Worm (Caenorhabditis elegans) whole organism, L3 larva: ENCODE data around the gene cyp-29A4.

Experiments used
- aly-2 ChIP-seq: fragments of 150-350 bp; optimal IDR thresholded peaks from 2 replicates; lab custom pipeline; 2014; ENCODE audit warnings: missing biosample characterization, missing genetic modification characterization
- ama-1 ChIP-seq: fragments of 150-350 bp; optimal IDR thresholded peaks from 2 replicates; lab custom pipeline; 2018
- ceh-28 ChIP-seq: fragments of 150-350 bp; optimal IDR thresholded peaks from 2 replicates; lab custom pipeline; 2014; ENCODE audit warnings: missing biosample characterization, missing genetic modification reagents, missing genetic modification characterization
- ceh-82 ChIP-seq: fragments of 150-350 bp; optimal IDR thresholded peaks from 2 replicates; lab custom pipeline; 2014; ENCODE audit warnings: missing biosample characterization, missing genetic modification characterization
- daf-12 ChIP-seq: fragments of 150-350 bp; optimal IDR thresholded peaks from 2 replicates; lab custom pipeline; 2014; ENCODE audit warnings: missing biosample characterization, missing genetic modification reagents, missing genetic modification characterization
- egl-5 ChIP-seq: fragments of 150-350 bp; optimal IDR thresholded peaks from 2 replicates; lab custom pipeline; 2017; ENCODE audit warnings: missing biosample characterization, missing genetic modification reagents, missing genetic modification characterization, inconsistent platforms
- elt-1 ChIP-seq: fragments of 150-350 bp; optimal IDR thresholded peaks from 2 replicates; lab custom pipeline; 2014; ENCODE audit warnings: missing biosample characterization, missing genetic modification characterization
- elt-2 ChIP-seq: sonication (generic microtip); optimal IDR thresholded peaks from 2 replicates; lab custom pipeline; 2016; ENCODE audit warnings: missing genetic modification reagents, mild to moderate bottlenecking, missing genetic modification characterization, missing compliant biosample characterization
- elt-3 ChIP-seq, 3 experiments: fragments of 150-350 bp in 1 of 3; sonication (generic microtip) in 2 of 3; optimal IDR thresholded peaks; 2 replicates in 2 of 3; 4 replicates in 1 of 3; lab custom pipeline; 2014 to 2017; ENCODE audit warnings: missing biosample characterization in 3 of 3, missing genetic modification characterization in 3 of 3
- fkh-10 ChIP-seq: sonication (generic microtip); optimal IDR thresholded peaks from 2 replicates; lab custom pipeline; 2017; ENCODE audit warnings: missing biosample characterization, missing genetic modification reagents, missing genetic modification characterization
- fkh-2 ChIP-seq: fragments of 150-350 bp; optimal IDR thresholded peaks from 2 replicates; lab custom pipeline; 2014; ENCODE audit warnings: missing biosample characterization, missing genetic modification reagents, missing genetic modification characterization
- fos-1 ChIP-seq: fragments of 150-350 bp; optimal IDR thresholded peaks from 2 replicates; lab custom pipeline; 2014; ENCODE audit warnings: missing biosample characterization, missing genetic modification characterization
- hmg-11 ChIP-seq: sonication (generic microtip); optimal IDR thresholded peaks from 2 replicates; lab custom pipeline; 2016; ENCODE audit warnings: missing genetic modification characterization, missing compliant biosample characterization
- jun-1 ChIP-seq: fragments of 150-350 bp; optimal IDR thresholded peaks from 2 replicates; lab custom pipeline; 2014; ENCODE audit warnings: missing biosample characterization, missing genetic modification reagents, missing genetic modification characterization
- lsy-12 ChIP-seq: sonication (generic microtip); optimal IDR thresholded peaks from 2 replicates; lab custom pipeline; 2016; ENCODE audit warnings: mild to moderate bottlenecking, missing genetic modification characterization, missing compliant biosample characterization
- mdl-1 ChIP-seq: fragments of 150-350 bp; optimal IDR thresholded peaks from 2 replicates; lab custom pipeline; 2014; ENCODE audit warnings: missing biosample characterization, missing genetic modification characterization
- mml-1 ChIP-seq: fragments of 150-350 bp; sonication (generic microtip); optimal IDR thresholded peaks from 3 replicates; lab custom pipeline; 2014; ENCODE audit warnings: missing biosample characterization, missing genetic modification characterization
- nfya-1 ChIP-seq: sonication (generic microtip); optimal IDR thresholded peaks from 2 replicates; lab custom pipeline; 2017; ENCODE audit warnings: missing genetic modification characterization, mild to moderate bottlenecking, missing compliant biosample characterization, antibody characterized with exemption, moderate library complexity; ENCODE audit not compliant: insufficient read depth
- nhr-11 ChIP-seq: fragments of 150-350 bp; optimal IDR thresholded peaks from 2 replicates; lab custom pipeline; 2014; ENCODE audit warnings: missing biosample characterization, missing genetic modification characterization
- nhr-12 ChIP-seq: fragments of 150-350 bp; optimal IDR thresholded peaks from 2 replicates; lab custom pipeline; 2014; ENCODE audit warnings: missing biosample characterization, missing genetic modification characterization
- nhr-237 ChIP-seq: fragments of 150-350 bp; optimal IDR thresholded peaks from 2 replicates; lab custom pipeline; 2014; ENCODE audit warnings: missing biosample characterization, missing genetic modification characterization
- nhr-25 ChIP-seq: sonication (generic microtip); optimal IDR thresholded peaks from 2 replicates; lab custom pipeline; 2017; ENCODE audit warnings: missing biosample characterization, missing genetic modification characterization
- nhr-28 ChIP-seq: fragments of 150-350 bp; optimal IDR thresholded peaks from 2 replicates; lab custom pipeline; 2014; ENCODE audit warnings: missing biosample characterization, missing genetic modification characterization
- nhr-43 ChIP-seq: sonication (generic microtip); optimal IDR thresholded peaks from 2 replicates; lab custom pipeline; 2016; ENCODE audit warnings: mild to moderate bottlenecking, missing genetic modification characterization, missing compliant biosample characterization; ENCODE audit not compliant: poor library complexity, severe bottlenecking
- nhr-76 ChIP-seq: fragments of 150-350 bp; sonication (generic microtip); optimal IDR thresholded peaks from 5 replicates; lab custom pipeline; 2014; ENCODE audit warnings: missing biosample characterization, missing genetic modification characterization
- tbx-2 ChIP-seq: sonication (generic microtip); optimal IDR thresholded peaks from 2 replicates; lab custom pipeline; 2016; ENCODE audit warnings: mild to moderate bottlenecking, missing genetic modification characterization, missing compliant biosample characterization
- unc-62 ChIP-seq: fragments of 150-350 bp; sonication (generic microtip); optimal IDR thresholded peaks from 4 replicates; lab custom pipeline; 2014; ENCODE audit warnings: missing biosample characterization, missing genetic modification reagents, missing genetic modification characterization
- zag-1 ChIP-seq: fragments of 150-350 bp; optimal IDR thresholded peaks from 2 replicates; lab custom pipeline; 2014; ENCODE audit warnings: missing biosample characterization, missing genetic modification characterization
- ztf-11 ChIP-seq: fragments of 150-350 bp; optimal IDR thresholded peaks from 2 replicates; lab custom pipeline; 2014; ENCODE audit warnings: missing biosample characterization, missing genetic modification characterization
- ztf-4 ChIP-seq: fragments of 150-350 bp; optimal IDR thresholded peaks from 2 replicates; lab custom pipeline; 2014; ENCODE audit warnings: missing biosample characterization, missing genetic modification characterization

The cyp-29A4 gene

DNA sequence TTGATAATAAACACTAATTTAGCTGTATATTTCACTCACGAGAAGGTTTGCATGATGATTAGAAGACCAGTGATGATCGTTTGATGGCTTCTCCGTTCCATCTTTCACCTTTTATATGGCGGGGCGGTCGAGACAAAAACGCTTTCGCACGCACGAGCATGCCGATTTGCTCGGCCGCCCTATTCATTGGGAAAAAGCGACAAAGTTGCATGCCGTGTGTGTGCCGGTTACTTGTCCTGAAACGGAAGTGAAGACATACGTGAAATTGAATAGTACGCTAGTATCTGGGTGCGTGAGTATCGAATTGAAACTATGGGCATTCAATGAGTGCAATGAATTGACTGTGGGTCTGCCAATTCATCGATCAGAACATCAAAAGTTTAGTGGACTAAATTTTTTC is 31.7 kb upstream of the cyp-29A4 start, which contains the start of gene idpc-5:
TSS of gene idpc-5 (minus strand) at position 101 of the 400 bp plus-strand sequence.
- no peak for TF ChIP-seq nhr-43
- TF ChIP-seq unc-62 (GFP tag; lab: Kevin White, UChicago), result no peak

DNA sequence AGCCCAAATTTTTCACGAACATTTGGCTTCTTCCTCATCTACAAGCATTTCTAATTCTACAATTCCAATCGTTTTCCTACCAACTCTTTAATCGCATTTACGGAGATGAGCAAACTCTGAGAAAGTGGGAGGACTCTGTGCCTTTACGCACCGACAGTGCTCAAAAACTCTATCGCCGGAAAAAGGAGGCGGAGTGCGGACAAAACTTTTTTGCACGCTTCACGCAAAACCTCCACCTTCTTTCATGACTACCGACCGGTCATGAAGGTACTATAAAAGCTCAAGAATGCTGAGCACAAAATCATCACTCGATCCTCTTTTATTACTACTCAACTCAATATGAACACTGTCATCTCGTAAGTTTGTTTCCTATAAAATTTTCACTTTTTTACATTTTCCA is 29.4 kb upstream of the cyp-29A4 start, which contains the start of gene idpc-4:
TSS of gene idpc-4 (plus strand) at position 301 of the 400 bp plus-strand sequence.
- TF ChIP-seq elt-2 (tag; lab: Kevin White, UChicago) (no peak), nhr-12 (tag; lab: Kevin White, UChicago) (no peak), nhr-11 (tag; lab: Kevin White, UChicago) (no peak), zag-1 (tag; lab: Kevin White, UChicago) (no peak), egl-5 (tag; lab: Kevin White, UChicago) (no peak), ztf-4 (tag; lab: Kevin White, UChicago) (no peak), nhr-237 (tag; lab: Kevin White, UChicago) (no peak), aly-2 (tag; lab: Kevin White, UChicago) (no peak), nhr-28 (tag; lab: Kevin White, UChicago) (no peak), ceh-82 (tag; lab: Kevin White, UChicago) (no peak), nhr-25 (tag; lab: Kevin White, UChicago) (no peak), elt-1 (tag; lab: Kevin White, UChicago) (no peak)
- TF ChIP-seq, all 47 proteins: peak for 0

DNA sequence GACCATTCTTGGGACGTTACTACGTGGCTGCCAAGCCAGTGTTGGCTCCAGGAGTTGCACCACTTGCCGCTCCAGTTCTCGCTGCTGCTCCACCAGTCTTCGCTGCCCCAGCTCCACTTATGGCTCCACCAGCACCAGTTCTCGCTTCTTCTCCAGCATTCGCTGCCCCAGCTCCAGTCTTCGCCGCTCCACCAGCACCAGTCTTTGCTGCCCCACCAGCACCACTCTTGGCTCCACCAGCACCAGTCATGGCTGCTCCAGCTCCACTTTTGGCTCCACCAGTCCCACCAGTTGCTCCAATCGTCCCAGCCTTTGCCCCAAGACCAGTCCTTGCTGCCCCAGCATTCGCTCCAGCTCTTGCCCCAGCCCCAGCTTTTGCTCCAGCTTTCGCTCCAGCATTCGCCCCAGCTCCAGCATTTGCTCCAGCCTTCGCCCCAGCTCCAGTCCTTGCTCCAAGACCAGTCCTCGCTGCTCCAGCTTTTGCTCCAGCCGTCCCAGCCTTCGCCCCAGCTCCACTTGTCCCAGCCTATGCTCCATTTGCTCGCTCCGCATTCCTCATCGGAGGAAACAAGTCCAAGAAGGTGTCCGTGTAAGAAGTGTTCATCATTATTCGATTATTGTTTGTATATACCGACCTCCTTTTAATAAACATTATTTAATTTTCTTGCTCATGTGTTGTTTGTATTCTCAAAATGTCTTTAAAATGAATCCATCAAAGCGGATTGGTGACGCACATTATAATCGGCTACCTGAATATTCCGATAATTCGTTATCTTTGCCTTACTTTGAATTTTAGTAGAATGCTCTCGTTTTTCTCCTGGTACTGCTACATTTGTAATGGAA is 28.7 kb upstream of the cyp-29A4 start, which contains the start of gene T06E4.7:
TSS of gene T06E4.7 (plus strand) at position 793 of the 843 bp plus-strand sequence.
- TF ChIP-seq nhr-28 (tag; lab: Kevin White, UChicago), result no peak
- TF ChIP-seq elt-3 (tag; optimal IDR thresholded peaks at IDR 0.05; lab: Kevin White, UChicago), result no peak
- no peak for TF ChIP-seq lsy-12 (tag; lab: Kevin White, UChicago)
- no peak for TF ChIP-seq fkh-10
- no peak for TF ChIP-seq fkh-2
- TF ChIP-seq fos-1 (tag; lab: Kevin White, UChicago), result no peak
- TF ChIP-seq nhr-25 (tag; lab: Kevin White, UChicago), result no peak
- TF ChIP-seq ztf-4 (tag; lab: Kevin White, UChicago), result no peak
- no peak for TF ChIP-seq mdl-1 (tag; lab: Kevin White, UChicago)
- TF ChIP-seq daf-12 (tag; lab: Kevin White, UChicago), result no peak
- TF ChIP-seq elt-1 (tag; lab: Kevin White, UChicago), result no peak

DNA sequence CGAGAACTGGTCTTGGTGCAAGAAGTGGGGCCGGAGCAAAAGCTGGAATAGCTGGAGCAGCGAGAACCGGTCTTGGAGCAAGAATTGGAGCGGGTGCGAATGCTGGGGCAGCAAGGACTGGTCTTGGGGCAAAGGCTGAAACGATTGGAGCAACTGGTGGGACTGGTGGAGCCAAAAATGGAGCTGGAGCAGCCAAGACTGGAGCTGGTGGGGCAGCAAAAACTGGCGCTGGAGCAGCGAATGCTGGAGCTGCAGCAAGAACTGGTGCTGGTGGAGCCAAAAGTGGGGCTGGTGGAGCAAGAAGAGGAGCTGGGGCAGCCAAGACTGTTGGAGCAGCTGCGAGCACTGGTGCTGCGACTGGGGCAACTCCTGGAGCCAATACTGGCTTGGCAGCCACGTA is 26.0 kb upstream of the cyp-29A4 start:
- TF ChIP-seq unc-62 (GFP tag; lab: Kevin White, UChicago) (no peak), elt-1 (tag; lab: Kevin White, UChicago) (no peak), nhr-12 (tag; lab: Kevin White, UChicago) (no peak), ceh-28 (tag; lab: Kevin White, UChicago) (no peak), ztf-4 (tag; lab: Kevin White, UChicago) (no peak), fkh-10 (no peak), elt-3 (tag; optimal IDR thresholded peaks at IDR 0.05; lab: Kevin White, UChicago) (no peak), tbx-2 (tag; lab: Kevin White, UChicago) (no peak), ztf-11 (no peak), nhr-11 (tag; lab: Kevin White, UChicago) (no peak), nhr-76 (tag; lab: Kevin White, UChicago) (no peak), ama-1 (no peak), jun-1 (tag; lab: Kevin White, UChicago) (no peak), hmg-11 (no peak), nfya-1 (no peak), nhr-43 (no peak), mdl-1 (tag; lab: Kevin White, UChicago) (no peak)
- TF ChIP-seq, all 47 proteins: peak for 0

DNA sequence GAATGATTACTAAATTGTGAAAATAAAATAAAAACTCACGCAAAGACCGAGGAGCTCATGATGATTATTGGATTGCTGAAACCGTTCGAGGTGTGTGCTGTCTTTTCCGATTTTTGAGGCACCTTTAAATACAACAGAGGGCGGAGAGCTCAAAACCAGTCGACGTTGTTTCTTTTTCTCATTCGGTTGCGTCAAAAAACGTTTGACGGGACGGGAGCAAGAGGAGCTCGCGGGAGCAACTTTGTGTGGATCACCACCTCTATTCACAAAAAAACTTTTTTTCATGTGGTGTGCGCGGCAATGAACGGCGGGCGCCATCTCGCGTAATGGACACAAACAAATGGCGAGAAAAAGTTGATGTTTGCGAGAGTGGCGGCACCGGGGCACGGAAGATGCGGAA is 25.4 kb upstream of the cyp-29A4 start, which contains the start of gene idpc-3:
TSS of gene idpc-3 (minus strand) at position 101 of the 400 bp plus-strand sequence.
- TF ChIP-seq nfya-1, result no peak
- TF ChIP-seq mml-1 (tag; lab: Kevin White, UChicago), result no peak
- TF ChIP-seq nhr-11 (tag; lab: Kevin White, UChicago), result no peak
- TF ChIP-seq ceh-28 (tag; lab: Kevin White, UChicago), result no peak
- TF ChIP-seq fos-1 (tag; lab: Kevin White, UChicago), result no peak
